Worm (Caenorhabditis elegans) whole organism, L2 larva: ENCODE data around the gene fbxa-81.

Experiments
- C34F6.9 ChIP-seq: fragments of 150-350 bp; optimal IDR thresholded peaks from 2 replicates; lab custom pipeline; 2014; ENCODE audit warnings: missing biosample characterization, missing genetic modification characterization
- F13H6.1 ChIP-seq: sonication (generic microtip); optimal IDR thresholded peaks from 2 replicates; lab custom pipeline; 2016; ENCODE audit warnings: missing genetic modification characterization, missing compliant biosample characterization
- Y55F3AM.14 ChIP-seq: fragments of 200-800 bp; sonication (Bioruptor generic); optimal IDR thresholded peaks from 2 replicates; lab custom pipeline; 2018; ENCODE audit warnings: mild to moderate bottlenecking, missing genetic modification characterization, missing compliant biosample characterization
- ZK546.5 ChIP-seq: sonication (generic microtip); optimal IDR thresholded peaks from 2 replicates; lab custom pipeline; 2017; ENCODE audit warnings: missing biosample characterization, missing genetic modification characterization
- ama-1 ChIP-seq: fragments of 150-350 bp; optimal IDR thresholded peaks from 2 replicates; lab custom pipeline; 2018; ENCODE audit warnings: inconsistent platforms
- blmp-1 ChIP-seq: sonication (generic microtip); optimal IDR thresholded peaks from 2 replicates; lab custom pipeline; 2017; ENCODE audit warnings: missing genetic modification characterization, mild to moderate bottlenecking, missing compliant biosample characterization, antibody characterized with exemption, moderate library complexity; ENCODE audit not compliant: insufficient read depth
- crh-2 ChIP-seq: sonication (generic microtip); optimal IDR thresholded peaks from 2 replicates; lab custom pipeline; 2017; ENCODE audit warnings: missing biosample characterization, missing genetic modification characterization
- dmd-4 ChIP-seq: sonication (generic microtip); optimal IDR thresholded peaks from 2 replicates; lab custom pipeline; 2017; ENCODE audit warnings: missing biosample characterization, missing genetic modification characterization
- egl-27 ChIP-seq: sonication (generic microtip); optimal IDR thresholded peaks from 3 replicates; lab custom pipeline; 2017; ENCODE audit warnings: missing biosample characterization, missing genetic modification reagents, missing genetic modification characterization
- fos-1 ChIP-seq: fragments of 150-350 bp; optimal IDR thresholded peaks from 2 replicates; lab custom pipeline; 2014; ENCODE audit warnings: missing biosample characterization, missing genetic modification characterization
- lin-13 ChIP-seq: fragments of 150-350 bp; optimal IDR thresholded peaks from 2 replicates; lab custom pipeline; 2014; ENCODE audit warnings: missing biosample characterization, missing genetic modification reagents, missing genetic modification characterization
- lsy-2 ChIP-seq, 2 experiments: fragments of 150-350 bp in 1 of 2; sonication (generic microtip) in 1 of 2; optimal IDR thresholded peaks; 2 replicates each; lab custom pipeline; 2014 to 2017; ENCODE audit warnings: missing biosample characterization in 2 of 2, missing genetic modification characterization in 2 of 2
- mdl-1 ChIP-seq, 2 experiments: fragments of 150-350 bp in 1 of 2; sonication (generic microtip) in 1 of 2; optimal IDR thresholded peaks; 2 replicates each; lab custom pipeline; 2017; ENCODE audit warnings: missing biosample characterization in 2 of 2, missing genetic modification characterization in 2 of 2
- nhr-11 ChIP-seq: fragments of 150-350 bp; optimal IDR thresholded peaks from 2 replicates; lab custom pipeline; 2014; ENCODE audit warnings: missing biosample characterization, missing genetic modification characterization
- nhr-129 ChIP-seq: fragments of 150-350 bp; optimal IDR thresholded peaks from 2 replicates; lab custom pipeline; 2014; ENCODE audit warnings: missing biosample characterization, missing genetic modification characterization
- nhr-21 ChIP-seq: fragments of 150-350 bp; optimal IDR thresholded peaks from 2 replicates; lab custom pipeline; 2014; ENCODE audit warnings: missing biosample characterization, missing genetic modification characterization
- nhr-237 ChIP-seq: fragments of 150-350 bp; optimal IDR thresholded peaks from 2 replicates; lab custom pipeline; 2014; ENCODE audit warnings: missing biosample characterization, missing genetic modification characterization
- nhr-25 ChIP-seq: fragments of 150-350 bp; sonication (generic microtip); optimal IDR thresholded peaks from 3 replicates; lab custom pipeline; 2014; ENCODE audit warnings: missing biosample characterization, missing genetic modification characterization
- nhr-6 ChIP-seq: fragments of 150-350 bp; optimal IDR thresholded peaks from 2 replicates; lab custom pipeline; 2014; ENCODE audit warnings: missing biosample characterization, missing genetic modification characterization
- nhr-77 ChIP-seq: fragments of 150-350 bp; optimal IDR thresholded peaks from 2 replicates; lab custom pipeline; 2014; ENCODE audit warnings: missing biosample characterization, missing genetic modification characterization
- sem-4 ChIP-seq: fragments of 150-350 bp; optimal IDR thresholded peaks from 2 replicates; lab custom pipeline; 2014; ENCODE audit warnings: missing biosample characterization, missing genetic modification reagents, missing genetic modification characterization
- sma-3 ChIP-seq: sonication (generic microtip); optimal IDR thresholded peaks from 2 replicates; lab custom pipeline; 2016; ENCODE audit warnings: missing genetic modification reagents, missing genetic modification characterization, missing compliant biosample characterization
- sma-9 ChIP-seq, 2 experiments: fragments of 150-350 bp in 1 of 2; sonication (generic microtip) in 1 of 2; optimal IDR thresholded peaks; 2 replicates each; lab custom pipeline; 2014 to 2016; ENCODE audit warnings: missing genetic modification characterization in 2 of 2, mild to moderate bottlenecking in 1 of 2, missing biosample characterization in 1 of 2, missing compliant biosample characterization in 1 of 2, missing genetic modification reagents in 1 of 2, moderate library complexity in 1 of 2
- snpc-4 ChIP-seq: fragments of 150-350 bp; optimal IDR thresholded peaks from 2 replicates; lab custom pipeline; 2014; ENCODE audit warnings: missing biosample characterization, missing genetic modification characterization
- unc-39 ChIP-seq: fragments of 150-350 bp; optimal IDR thresholded peaks from 2 replicates; lab custom pipeline; 2014; ENCODE audit warnings: missing biosample characterization, missing genetic modification characterization
- unc-55 ChIP-seq: fragments of 150-350 bp; sonication (generic microtip); optimal IDR thresholded peaks from 3 replicates; lab custom pipeline; 2014; ENCODE audit warnings: missing biosample characterization, missing genetic modification reagents, missing genetic modification characterization
- unc-62 ChIP-seq: fragments of 150-350 bp; optimal IDR thresholded peaks from 2 replicates; lab custom pipeline; 2014; ENCODE audit warnings: missing biosample characterization, missing genetic modification reagents, missing genetic modification characterization
- zag-1 ChIP-seq: fragments of 150-350 bp; optimal IDR thresholded peaks from 2 replicates; lab custom pipeline; 2014; ENCODE audit warnings: missing biosample characterization, missing genetic modification characterization
- ztf-1 ChIP-seq: fragments of 200-800 bp; sonication (Bioruptor generic); conservative IDR thresholded peaks from 2 replicates; pipeline ENCODE4 v1.3.6; 2022; ENCODE audit warnings: missing genetic modification characterization, missing compliant biosample characterization

Gene fbxa-81

DNA sequence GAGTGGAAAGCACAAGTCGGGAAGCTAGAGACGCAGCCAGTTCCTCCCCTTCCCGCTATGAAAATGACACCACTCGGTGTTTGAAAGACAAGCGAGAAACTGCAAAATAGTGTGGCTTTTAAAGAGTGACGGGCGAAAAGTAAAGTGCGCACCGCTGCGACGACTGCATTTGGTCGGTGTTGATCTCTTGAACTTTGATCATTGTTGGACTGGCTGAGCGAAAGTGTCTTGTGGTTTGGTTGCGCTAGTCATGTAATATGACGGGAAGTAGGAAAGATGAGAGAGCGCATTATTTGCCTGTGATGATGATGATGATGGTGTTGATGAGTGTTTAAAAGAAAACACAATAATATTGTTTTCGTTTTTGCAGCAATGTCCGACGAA lies 18.4 kb upstream of the fbxa-81 start (continued):
- peak; percentile 96 for TF ChIP-seq egl-27

DNA sequence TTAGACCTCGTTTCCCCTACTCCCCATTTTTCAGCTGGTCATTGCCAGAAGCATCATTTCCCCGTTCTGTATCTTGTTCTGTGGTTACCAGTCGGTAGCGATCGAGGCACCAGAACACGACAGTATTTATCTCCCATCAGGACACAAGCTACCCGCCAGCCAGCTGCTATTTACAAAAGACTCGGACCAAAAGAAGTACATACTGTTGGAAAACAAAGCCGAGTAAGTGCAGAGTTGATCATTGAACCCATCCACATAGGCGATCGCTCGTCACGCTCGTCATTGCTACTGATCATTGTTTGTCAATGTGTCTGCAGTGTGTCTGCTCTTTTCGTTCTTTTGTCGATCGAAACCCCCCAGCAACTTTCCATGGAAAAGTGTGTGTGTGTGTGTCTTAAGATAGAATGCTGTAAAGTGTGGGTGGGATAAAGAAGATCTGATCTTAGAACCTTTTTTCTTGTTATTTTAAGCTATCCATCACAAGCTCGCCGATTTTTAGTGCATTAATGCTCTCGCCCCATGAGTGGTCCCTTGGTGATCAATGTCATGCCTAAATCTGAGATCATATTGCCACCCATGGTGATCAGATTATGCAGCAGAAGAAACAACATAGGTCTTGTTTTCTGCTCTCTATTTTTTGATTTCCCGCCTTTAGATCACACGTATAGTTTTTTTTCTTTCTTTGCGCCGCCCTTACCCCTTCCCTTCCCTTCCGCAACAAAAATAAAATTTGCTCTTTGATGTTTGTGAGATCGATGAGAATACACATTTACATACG lies 17.8 kb upstream of the fbxa-81 start:
- peak; percentile 66 for TF ChIP-seq sma-9 (GFP tag; optimal IDR thresholded peaks at IDR 0.05; lab: Kevin White, UChicago)
- no peak for TF ChIP-seq sma-9 (tag; optimal IDR thresholded peaks at IDR 0.05; lab: Kevin White, UChicago)
- TF ChIP-seq lsy-2 (tag; optimal IDR thresholded peaks at IDR 0.05; lab: Kevin White, UChicago): no peak

DNA sequence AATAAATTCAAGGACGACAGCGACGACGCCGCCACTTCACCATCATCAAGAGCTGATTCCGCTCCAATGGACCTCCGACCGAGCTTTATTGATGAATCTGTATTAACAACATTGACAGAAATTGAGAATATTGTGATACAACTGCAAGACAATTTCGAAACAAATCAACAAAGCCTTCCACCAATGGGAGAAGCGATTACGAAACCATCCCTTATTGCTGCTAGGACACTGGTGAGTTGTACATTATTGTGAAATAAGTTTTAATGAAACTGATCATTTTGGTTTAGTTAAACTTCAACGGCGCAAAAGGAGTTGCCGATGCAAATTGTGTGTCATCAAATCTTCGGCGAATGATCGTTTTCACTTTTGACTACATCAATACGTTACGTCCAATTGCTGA lies 17.2 kb upstream of the fbxa-81 start:
- TF ChIP-seq nhr-77 (tag; lab: Kevin White, UChicago) (no peak), unc-55 (GFP tag; lab: Kevin White, UChicago) (peak; percentile 51)
- TF ChIP-seq, all 48 proteins: peak for 1

DNA sequence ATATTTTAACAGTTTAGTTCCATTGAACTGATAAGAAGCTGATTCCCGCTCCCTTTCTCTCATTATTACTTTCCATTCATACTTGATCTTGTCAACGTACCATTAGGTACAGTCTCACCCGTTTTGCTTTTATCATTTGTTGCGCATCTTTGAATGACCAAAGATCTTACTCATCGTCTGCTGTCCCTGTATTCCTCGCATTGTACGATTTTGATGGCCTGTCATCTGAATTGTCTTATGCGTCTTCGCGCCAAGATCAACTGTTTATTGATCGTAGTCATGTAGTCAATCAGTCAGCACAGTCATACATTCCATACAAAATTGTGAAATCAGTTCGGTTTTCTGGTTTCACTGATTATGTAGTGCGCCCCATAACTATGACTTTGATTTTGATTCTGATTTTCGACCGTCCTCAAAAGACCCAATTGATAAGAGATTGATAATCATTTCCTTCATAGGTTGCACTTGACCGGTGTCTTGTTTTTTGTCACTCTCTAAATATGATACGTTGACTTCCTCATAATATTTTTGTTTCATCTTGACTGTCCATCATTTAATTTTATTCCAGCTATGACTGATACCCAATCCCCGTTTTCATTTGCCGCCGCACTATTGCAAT lies 16.2 kb upstream of the fbxa-81 start, which contains the start of gene nhr-3:
nhr-3 (plus strand) TSS at position 569 of the 619 bp plus-strand sequence.
- TF ChIP-seq nhr-25 (tag; lab: Kevin White, UChicago) (peak; percentile 37), ama-1 (lab: Kevin White, UChicago) (no peak), ztf-1 (no peak), nhr-129 (tag; lab: Kevin White, UChicago) (peak; percentile 2), nhr-6 (tag; lab: Kevin White, UChicago) (peak; percentile 22), unc-39 (tag; lab: Kevin White, UChicago) (no peak), fos-1 (tag; lab: Kevin White, UChicago) (peak; percentile 13), sma-9 (GFP tag; optimal IDR thresholded peaks at IDR 0.05; lab: Kevin White, UChicago) (peak; percentile 47), sma-9 (tag; optimal IDR thresholded peaks at IDR 0.05; lab: Kevin White, UChicago) (no peak), dmd-4 (no peak), sma-3 (peak; percentile 60), Y55F3AM.14 (no peak), blmp-1 (peak; percentile 79), crh-2 (tag; lab: Kevin White, UChicago) (peak; percentile 49), nhr-11 (no peak), nhr-237 (tag; lab: Kevin White, UChicago) (no peak)

DNA sequence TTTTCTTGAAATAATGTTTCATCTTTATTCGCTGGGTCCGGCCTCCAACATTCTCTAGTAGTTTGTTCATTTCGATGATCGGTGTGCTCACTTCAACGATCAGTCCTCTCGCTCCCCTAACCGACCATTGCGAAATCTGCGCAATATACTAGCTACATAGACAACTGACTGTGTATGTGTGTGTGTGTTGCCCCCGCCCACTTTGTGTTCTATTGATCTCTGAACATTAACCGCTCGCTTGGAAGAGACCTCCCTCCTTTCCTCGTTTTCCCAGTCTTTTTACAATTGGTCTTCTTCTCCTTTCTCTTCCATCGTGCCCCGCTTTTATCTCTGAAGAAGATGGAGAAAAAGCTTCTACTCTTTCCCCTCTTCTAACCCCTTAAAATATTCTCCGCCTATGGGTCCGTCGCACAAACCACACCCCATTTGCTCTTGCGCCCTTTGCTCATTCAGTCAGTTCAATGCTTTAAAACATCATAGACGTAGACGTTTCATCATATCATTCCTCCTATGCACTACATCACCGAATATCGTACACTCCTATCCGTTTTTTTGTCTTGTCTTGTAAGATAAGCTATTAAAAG lies 15.6 kb upstream of the fbxa-81 start:
- peak; percentile 20 to 44 for TF ChIP-seq lsy-2 (tag; optimal IDR thresholded peaks at IDR 0.05; lab: Kevin White, UChicago)
- TF ChIP-seq sem-4 (tag; lab: Kevin White, UChicago): peak; percentile 52
- TF ChIP-seq nhr-129 (tag; lab: Kevin White, UChicago): peak; percentile 77
- TF ChIP-seq mdl-1 (tag; optimal IDR thresholded peaks at IDR 0.05; lab: Kevin White, UChicago): peak; percentile 28 to 52
- no peak for TF ChIP-seq ZK546.5 (tag; lab: Kevin White, UChicago)
- peak; percentile 66 for TF ChIP-seq F13H6.1 (tag; lab: Kevin White, UChicago)
- peak; percentile 70 for TF ChIP-seq zag-1 (tag; lab: Kevin White, UChicago)
- peak; percentile 28 for TF ChIP-seq unc-55 (GFP tag; lab: Kevin White, UChicago)
- peak; percentile 97 for TF ChIP-seq sma-9 (GFP tag; optimal IDR thresholded peaks at IDR 0.05; lab: Kevin White, UChicago)
- no peak for TF ChIP-seq sma-9 (tag; optimal IDR thresholded peaks at IDR 0.05; lab: Kevin White, UChicago)
- TF ChIP-seq nhr-21: no peak
- TF ChIP-seq C34F6.9 (tag; lab: Kevin White, UChicago): peak; percentile 42
- no peak for TF ChIP-seq fos-1 (tag; lab: Kevin White, UChicago)
- TF ChIP-seq lin-13 (GFP tag; lab: Kevin White, UChicago): peak; percentile 47
- peak; percentile 28 for TF ChIP-seq snpc-4 (tag; lab: Kevin White, UChicago)
- TF ChIP-seq Y55F3AM.14: peak; percentile 13

DNA sequence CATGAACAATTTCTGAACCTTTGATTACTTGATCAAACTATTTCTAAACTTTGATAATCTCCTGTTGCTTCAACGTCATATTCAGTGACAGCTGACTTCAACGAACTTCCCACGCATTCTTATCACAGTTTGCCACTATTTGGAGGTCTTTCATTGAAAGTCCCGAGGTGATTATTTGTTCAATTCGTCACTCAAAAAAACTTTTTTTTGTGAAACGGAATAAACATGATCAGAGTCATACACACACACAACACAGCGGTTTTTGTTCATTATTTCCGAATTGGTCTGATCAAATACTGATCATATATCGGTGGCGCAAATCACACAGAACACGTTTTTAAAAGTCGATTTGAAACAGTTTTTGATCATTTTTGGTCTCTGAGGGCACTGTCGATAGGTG lies 14.5 kb upstream of the fbxa-81 start:
- peak; percentile 23 for TF ChIP-seq sma-9 (GFP tag; optimal IDR thresholded peaks at IDR 0.05; lab: Kevin White, UChicago)
- no peak for TF ChIP-seq sma-9 (tag; optimal IDR thresholded peaks at IDR 0.05; lab: Kevin White, UChicago)
- TF ChIP-seq unc-62 (GFP tag; lab: Kevin White, UChicago): no peak
- TF ChIP-seq snpc-4 (tag; lab: Kevin White, UChicago): no peak
